Worm (Caenorhabditis elegans): ENCODE measurements around the gene K07C11.8.

The K07C11.8 gene

ce11 chrV:8266232-8266631, 48.5 kb upstream of the K07C11.8 start, which contains the start of gene F21F8.5:
F21F8.5 (minus strand) TSS chrV:8266332.
- TF ChIP-seq mef-2 (tag; optimal IDR thresholded peaks at IDR 0.05) (no peak), rnt-1 (tag; optimal IDR thresholded peaks at IDR 0.05) (no peak), jun-1 (tag; optimal IDR thresholded peaks at IDR 0.05) (no peak), ceh-90 (tag; optimal IDR thresholded peaks at IDR 0.05) (no peak), xbp-1 (tag; optimal IDR thresholded peaks at IDR 0.05) (no peak), ceh-63 (GFP tag; optimal IDR thresholded peaks at IDR 0.05) (no peak), efl-3 (GFP tag; optimal IDR thresholded peaks at IDR 0.05) (no peak), nhr-85 (tag) (no peak), isw-1 (GFP tag; IDR thresholded peaks at IDR 0.05) (no peak), fkh-8 (tag; optimal IDR thresholded peaks at IDR 0.05) (no peak), hlh-4 (tag; optimal IDR thresholded peaks at IDR 0.05) (no peak), tbx-2 (tag; optimal IDR thresholded peaks at IDR 0.05) (no peak), F16B12.6 (tag; optimal IDR thresholded peaks at IDR 0.05) (no peak), vab-15 (tag; optimal IDR thresholded peaks at IDR 0.05) (no peak), efl-1 (optimal IDR thresholded peaks at IDR 0.05) (no peak), efl-1 (GFP tag; optimal IDR thresholded peaks at IDR 0.05 in 1 of 2) (no peak), unc-98 (GFP tag; IDR thresholded peaks at IDR 0.05) (no peak), C16A3.4 (tag; optimal IDR thresholded peaks at IDR 0.05) (no peak)

- TF ChIP-seq nhr-84 (tag; optimal IDR thresholded peaks at IDR 0.05), result no peak
Measured at ce11 chrV:8263941-8264340, 46.3 kb upstream of the K07C11.8 start, which contains the start of gene C16D9.9. C16D9.9 (plus strand) TSS chrV:8264241.

ce11 chrV:8263466-8263865, 45.8 kb upstream of the K07C11.8 start, which contains the start of gene C16D9.8:
C16D9.8 (minus strand) TSS chrV:8263566.
- TF ChIP-seq nhr-47 (tag; optimal IDR thresholded peaks at IDR 0.05) (no peak), hlh-4 (tag; optimal IDR thresholded peaks at IDR 0.05) (peak; percentile 56)

ce11 chrV:8262212-8262611, 44.5 kb upstream of the K07C11.8 start:
- TF ChIP-seq ces-1 (GFP tag; optimal IDR thresholded peaks at IDR 0.05) (no peak), lin-14 (GFP tag; optimal IDR thresholded peaks at IDR 0.05) (peak; percentile 13)

- TF ChIP-seq efl-3 (GFP tag; optimal IDR thresholded peaks at IDR 0.05) (no peak), ceh-88 (GFP tag; IDR thresholded peaks at IDR 0.05) (no peak), nhr-85 (tag) (no peak), nhr-77 (tag; optimal IDR thresholded peaks at IDR 0.05) (no peak), lsy-2 (tag; optimal IDR thresholded peaks at IDR 0.05) (no peak), C34B4.2 (tag; optimal IDR thresholded peaks at IDR 0.05) (no peak), unc-30 (tag; optimal IDR thresholded peaks at IDR 0.05) (no peak), nhr-12 (tag; optimal IDR thresholded peaks at IDR 0.05) (no peak), nhr-76 (tag; optimal IDR thresholded peaks at IDR 0.05) (no peak), elt-3 (tag; optimal IDR thresholded peaks at IDR 0.05) (no peak), sptf-1 (tag; optimal IDR thresholded peaks at IDR 0.05) (no peak)
Measured at ce11 chrV:8259016-8259415, 41.3 kb upstream of the K07C11.8 start, which contains the start of gene C16D9.1. C16D9.1 (plus strand) TSS chrV:8259316.

ce11 chrV:8254973-8255372, 37.3 kb upstream of the K07C11.8 start:
- TF ChIP-seq egl-27 (tag; optimal IDR thresholded peaks at IDR 0.05) (no peak), blmp-1 (tag; optimal IDR thresholded peaks at IDR 0.05) (peak; percentile 68), lin-14 (GFP tag; optimal IDR thresholded peaks at IDR 0.05) (peak; percentile 6)

ce11 chrV:8253946-8254345, 36.3 kb upstream of the K07C11.8 start:
- no peak for TF ChIP-seq mep-1 (tag; optimal IDR thresholded peaks at IDR 0.05)
- no peak for TF ChIP-seq lin-13 (GFP tag; optimal IDR thresholded peaks at IDR 0.05)
- TF ChIP-seq nhr-19 (GFP tag; conservative IDR thresholded peaks at IDR 0.05), result no peak
- no peak for TF ChIP-seq efl-1 (optimal IDR thresholded peaks at IDR 0.05)
- TF ChIP-seq efl-1 (GFP tag; optimal IDR thresholded peaks at IDR 0.05 in 1 of 2), result peak in 1 of 2 experiments; percentile 41
- TF ChIP-seq lin-14 (GFP tag; optimal IDR thresholded peaks at IDR 0.05), result peak; percentile 18
- no peak for TF ChIP-seq ceh-88 (GFP tag; IDR thresholded peaks at IDR 0.05)
- no peak for TF ChIP-seq unc-86 (tag; optimal IDR thresholded peaks at IDR 0.05)
- no peak for TF ChIP-seq lin-39 (tag; optimal IDR thresholded peaks at IDR 0.05)
- TF ChIP-seq zag-1 (tag; optimal IDR thresholded peaks at IDR 0.05), result no peak
- no peak for TF ChIP-seq zip-4 (GFP tag; optimal IDR thresholded peaks at IDR 0.05)
- TF ChIP-seq fkh-10 (GFP tag; optimal IDR thresholded peaks at IDR 0.05), result no peak
- no peak for TF ChIP-seq mab-9 (GFP tag; IDR thresholded peaks at IDR 0.05)
- TF ChIP-seq nhr-28 (tag; optimal IDR thresholded peaks at IDR 0.05), result no peak
- no peak for TF ChIP-seq C04F5.9 (tag; optimal IDR thresholded peaks at IDR 0.05)
